Worm (Caenorhabditis elegans): ENCODE measurements around the gene mrp-8.

Gene mrp-8

DNA sequence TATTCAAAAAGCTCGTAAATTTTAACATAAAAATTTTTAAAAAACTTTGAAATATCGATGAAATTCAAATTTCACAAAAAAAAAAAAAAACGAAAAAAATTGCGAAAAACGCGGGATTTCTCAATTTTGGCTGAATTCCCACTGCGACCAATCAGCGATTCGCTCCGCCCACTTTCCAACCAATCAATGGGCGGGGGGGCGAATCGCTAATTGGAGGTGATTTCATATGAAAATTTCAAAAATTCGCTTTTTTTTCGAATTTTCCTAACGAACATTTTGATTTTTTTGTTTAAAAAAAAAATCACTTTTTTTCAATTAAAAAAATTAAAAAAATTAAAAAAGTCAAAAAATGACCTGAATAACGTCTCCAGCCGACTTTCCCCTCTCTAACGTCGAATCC, 32.6 kb downstream of the mrp-8 start:
- no peak for TF ChIP-seq mab-5 (tag; optimal IDR thresholded peaks at IDR 0.05)
- no peak for TF ChIP-seq elt-3 (tag; optimal IDR thresholded peaks at IDR 0.05)
- no peak for TF ChIP-seq zag-1 (tag; optimal IDR thresholded peaks at IDR 0.05)
- no peak for TF ChIP-seq nhr-25 (tag; optimal IDR thresholded peaks at IDR 0.05)
- no peak for TF ChIP-seq nhr-21 (tag; optimal IDR thresholded peaks at IDR 0.05)
- no peak for TF ChIP-seq fos-1 (tag; optimal IDR thresholded peaks at IDR 0.05)
- TF ChIP-seq nhr-6 (tag; optimal IDR thresholded peaks at IDR 0.05): no peak
- TF ChIP-seq nhr-10 (tag; optimal IDR thresholded peaks at IDR 0.05): no peak
- no peak for TF ChIP-seq F13H6.1 (tag; optimal IDR thresholded peaks at IDR 0.05)

DNA sequence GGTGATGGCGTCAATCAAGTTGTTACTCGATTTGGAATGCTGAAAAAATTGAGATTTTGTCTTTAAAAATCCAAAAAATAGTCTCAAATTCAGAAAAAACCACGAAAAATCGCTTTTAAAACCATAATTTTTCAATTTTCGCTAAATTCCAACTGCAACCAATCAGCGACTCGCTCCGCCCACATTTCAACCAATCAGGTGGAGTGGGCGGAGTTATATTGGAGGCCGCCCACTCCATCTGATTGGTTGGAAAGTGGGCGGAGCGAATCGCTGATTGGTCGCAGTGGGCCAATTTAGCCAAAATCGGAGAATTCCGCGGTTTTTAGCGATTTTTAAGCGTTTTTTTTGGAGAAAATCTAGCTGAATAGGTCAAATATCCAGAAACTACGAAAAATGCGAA, 33.2 kb downstream of the mrp-8 start:
- TF ChIP-seq skn-1 (tag; optimal IDR thresholded peaks at IDR 0.05) (no peak), F13H6.1 (tag; optimal IDR thresholded peaks at IDR 0.05) (no peak), lsy-2 (tag; optimal IDR thresholded peaks at IDR 0.05) (no peak), crh-2 (tag; optimal IDR thresholded peaks at IDR 0.05) (no peak), mab-5 (tag; optimal IDR thresholded peaks at IDR 0.05) (no peak), aly-2 (tag; optimal IDR thresholded peaks at IDR 0.05) (no peak), ZK546.5 (tag; optimal IDR thresholded peaks at IDR 0.05) (no peak), nhr-77 (tag; optimal IDR thresholded peaks at IDR 0.05) (no peak)

- TF ChIP-seq nhr-21 (tag; optimal IDR thresholded peaks at IDR 0.05): no peak
- TF ChIP-seq mab-5 (tag; optimal IDR thresholded peaks at IDR 0.05): no peak
- TF ChIP-seq ZK546.5 (tag; optimal IDR thresholded peaks at IDR 0.05): no peak
- no peak for TF ChIP-seq nhr-11 (tag; optimal IDR thresholded peaks at IDR 0.05)
- TF ChIP-seq nhr-237 (tag; optimal IDR thresholded peaks at IDR 0.05): no peak
- no peak for TF ChIP-seq skn-1 (tag; optimal IDR thresholded peaks at IDR 0.05)
These were observed 42.6 kb downstream of the mrp-8 start for ce11 chrIII:12260413-12260812.

ce11 chrIII:12259793-12260192, 43.2 kb downstream of the mrp-8 start:
- TF ChIP-seq lsy-2 (tag; optimal IDR thresholded peaks at IDR 0.05) (no peak), sem-4 (tag; optimal IDR thresholded peaks at IDR 0.05) (no peak), elt-1 (tag; optimal IDR thresholded peaks at IDR 0.05) (no peak), lin-39 (tag; optimal IDR thresholded peaks at IDR 0.05) (no peak), nhr-129 (tag; optimal IDR thresholded peaks at IDR 0.05) (no peak), Y55F3AM.14 (GFP tag; optimal IDR thresholded peaks at IDR 0.05) (no peak), nhr-237 (tag; optimal IDR thresholded peaks at IDR 0.05) (no peak), peb-1 (tag; optimal IDR thresholded peaks at IDR 0.05) (no peak), aly-2 (tag; optimal IDR thresholded peaks at IDR 0.05) (no peak), F13H6.1 (tag; optimal IDR thresholded peaks at IDR 0.05) (no peak), nhr-25 (tag; optimal IDR thresholded peaks at IDR 0.05) (no peak), nhr-21 (tag; optimal IDR thresholded peaks at IDR 0.05) (no peak), ama-1 (optimal IDR thresholded peaks at IDR 0.05) (no peak)

- TF ChIP-seq ceh-82 (tag; optimal IDR thresholded peaks at IDR 0.05) (no peak), F13H6.1 (tag; optimal IDR thresholded peaks at IDR 0.05) (no peak), unc-62 (GFP tag; optimal IDR thresholded peaks at IDR 0.05) (no peak), egl-27 (tag; optimal IDR thresholded peaks at IDR 0.05) (no peak), mbf-1 (tag; optimal IDR thresholded peaks at IDR 0.05) (no peak), C34F6.9 (tag; optimal IDR thresholded peaks at IDR 0.05) (no peak), crh-2 (tag; optimal IDR thresholded peaks at IDR 0.05) (no peak), nhr-77 (tag; optimal IDR thresholded peaks at IDR 0.05) (no peak), ama-1 (optimal IDR thresholded peaks at IDR 0.05) (no peak)
These were observed 49.6 kb downstream of the mrp-8 start for ce11 chrIII:12253342-12253741.

- TF ChIP-seq ama-1 (optimal IDR thresholded peaks at IDR 0.05) (no peak), nhr-6 (tag; optimal IDR thresholded peaks at IDR 0.05) (no peak), mdl-1 (tag; optimal IDR thresholded peaks at IDR 0.05) (no peak), lsy-2 (tag; optimal IDR thresholded peaks at IDR 0.05) (no peak), ztf-11 (tag; optimal IDR thresholded peaks at IDR 0.05) (no peak)
These were observed 51.8 kb downstream of the mrp-8 start for ce11 chrIII:12251178-12251577.

DNA sequence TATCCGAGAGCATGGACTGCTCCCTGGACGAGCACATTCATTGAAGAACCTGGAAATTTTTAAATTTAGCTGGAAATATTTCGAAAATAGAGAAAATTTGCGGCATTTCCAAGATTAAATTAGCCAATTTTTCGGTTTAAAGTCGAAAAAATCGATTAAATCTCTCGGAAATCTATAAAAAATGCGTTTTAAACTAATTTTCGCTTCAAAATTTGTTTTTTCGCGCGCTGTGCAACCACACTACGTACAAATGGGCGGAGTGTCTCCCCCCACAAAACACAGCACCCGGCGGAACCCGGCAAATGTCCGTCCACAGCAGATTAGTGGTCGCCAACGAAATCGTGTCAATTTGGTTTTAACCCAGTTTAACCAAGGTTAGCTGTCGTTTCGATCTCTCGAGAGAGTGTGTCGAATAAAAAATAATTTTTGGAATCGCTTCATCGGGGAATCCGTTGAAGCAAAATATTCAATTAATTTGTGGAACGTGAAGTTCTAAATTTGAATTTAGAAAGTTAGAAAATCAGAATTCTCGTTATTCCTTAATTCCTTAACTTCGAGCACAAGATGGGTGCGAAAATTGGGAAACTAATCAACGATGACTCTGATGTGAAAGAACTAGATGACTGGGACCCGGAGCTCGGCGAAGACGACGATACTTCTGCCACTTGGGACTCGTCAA, 52.7 kb downstream of the mrp-8 start, which contains the start of the genes tim-1 and Y75B8A.23:
Gene tim-1, minus strand, starts transcription at position 51 of the 679 bp plus-strand sequence.
Gene Y75B8A.23, plus strand, starts transcription at position 547 of the 679 bp plus-strand sequence.
- TF ChIP-seq unc-55 (GFP tag; optimal IDR thresholded peaks at IDR 0.05) (peak; percentile 92), ceh-16 (tag; optimal IDR thresholded peaks at IDR 0.05) (peak; percentile 77), mbf-1 (tag; optimal IDR thresholded peaks at IDR 0.05) (no peak), ZK546.5 (tag; optimal IDR thresholded peaks at IDR 0.05) (peak; percentile 32), R02D3.7 (tag; optimal IDR thresholded peaks at IDR 0.05) (peak; percentile 52), nhr-25 (tag; optimal IDR thresholded peaks at IDR 0.05) (peak; percentile 90), unc-62 (GFP tag; optimal IDR thresholded peaks at IDR 0.05) (no peak), sma-9 (GFP tag; optimal IDR thresholded peaks at IDR 0.05) (peak; percentile 79), sma-9 (tag; optimal IDR thresholded peaks at IDR 0.05) (no peak), egl-27 (tag; optimal IDR thresholded peaks at IDR 0.05) (peak; percentile 84), lin-39 (tag; optimal IDR thresholded peaks at IDR 0.05) (no peak), sma-3 (GFP tag; optimal IDR thresholded peaks at IDR 0.05) (peak; percentile 98), ztf-11 (tag; optimal IDR thresholded peaks at IDR 0.05) (no peak), mdl-1 (tag; optimal IDR thresholded peaks at IDR 0.05) (peak; percentile 66 to 85), nhr-23 (tag; optimal IDR thresholded peaks at IDR 0.05) (no peak), unc-39 (tag; optimal IDR thresholded peaks at IDR 0.05) (no peak), skn-1 (tag; optimal IDR thresholded peaks at IDR 0.05) (peak; percentile 24), nhr-6 (tag; optimal IDR thresholded peaks at IDR 0.05) (peak; percentile 77), F13H6.1 (tag; optimal IDR thresholded peaks at IDR 0.05) (peak; percentile 94), nhr-237 (tag; optimal IDR thresholded peaks at IDR 0.05) (peak; percentile 37), C34F6.9 (tag; optimal IDR thresholded peaks at IDR 0.05) (peak; percentile 84), elt-1 (tag; optimal IDR thresholded peaks at IDR 0.05) (peak; percentile 53)

Data from whole organism, L2 larva.